Worm (Caenorhabditis elegans): Measurements from ENCODE around the gene abu-7.

DNA sequence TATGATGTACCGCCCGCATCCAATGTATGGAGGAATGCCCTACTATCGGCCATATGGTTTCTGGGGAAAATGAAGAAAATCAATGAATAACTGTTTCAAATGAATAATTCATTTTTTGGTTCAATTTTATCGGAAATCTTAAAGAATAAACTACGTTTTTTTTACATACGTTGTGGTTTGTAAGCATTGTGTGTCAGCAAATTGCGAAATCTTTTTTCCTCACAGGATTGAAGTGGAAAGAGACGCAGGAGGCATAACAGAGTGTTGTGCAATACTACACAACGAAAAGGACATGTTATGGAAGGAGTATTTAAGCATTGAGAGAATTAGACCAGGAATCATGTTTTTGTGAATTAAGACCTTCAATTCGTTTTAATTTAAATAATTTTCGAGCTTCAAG, 33.2 kb downstream of the abu-7 start:
- TF ChIP-seq dao-5 (tag; optimal IDR thresholded peaks at IDR 0.05): no peak
- no peak for TF ChIP-seq him-1 (tag; optimal IDR thresholded peaks at IDR 0.05)
